Worm (Caenorhabditis elegans) whole organism, L4 larva: Measurements from ENCODE around the gene nhr-212.

Source experiments
- F26F4.8 ChIP-seq: fragments of 200-800 bp; sonication (Bioruptor generic); conservative IDR thresholded peaks from 2 replicates; pipeline ENCODE4 v1.3.6; 2022; ENCODE audit warnings: missing genetic modification characterization, missing compliant biosample characterization
- T26A8.4 ChIP-seq: fragments of 200-800 bp; sonication (Bioruptor generic); IDR thresholded peaks from 2 replicates; pipeline ENCODE4 v1.3.6; 2022; ENCODE audit warnings: missing genetic modification characterization, missing compliant biosample characterization
- Y105C5A.15 ChIP-seq: fragments of 200-800 bp; sonication (Bioruptor generic); IDR thresholded peaks from 2 replicates; pipeline ENCODE4 v1.3.6; 2022; ENCODE audit warnings: missing genetic modification characterization, missing compliant biosample characterization
- Y75B8A.6 ChIP-seq: fragments of 200-800 bp; sonication (Bioruptor generic); IDR thresholded peaks from 2 replicates; pipeline ENCODE4 v1.3.6; 2022; ENCODE audit warnings: missing genetic modification reagents, missing genetic modification characterization, missing compliant biosample characterization
- ZK546.5 ChIP-seq, 2 experiments: sonication (generic microtip); optimal IDR thresholded peaks; 2 replicates each; lab custom pipeline; 2017; ENCODE audit warnings: missing biosample characterization in 2 of 2, missing genetic modification characterization in 2 of 2
- aha-1 ChIP-seq: fragments of 150-350 bp; peaks from one replicate; lab custom pipeline; 2014; ENCODE audit warnings: missing biosample characterization, missing genetic modification characterization
- aly-2 ChIP-seq: sonication (generic microtip); optimal IDR thresholded peaks from 2 replicates; lab custom pipeline; 2018; ENCODE audit warnings: missing biosample characterization, missing genetic modification characterization
- ceh-32 ChIP-seq: sonication (generic microtip); optimal IDR thresholded peaks from 2 replicates; lab custom pipeline; 2016; ENCODE audit warnings: mild to moderate bottlenecking, missing genetic modification characterization, missing compliant biosample characterization; ENCODE audit not compliant: poor library complexity
- ceh-82 ChIP-seq: sonication (generic microtip); optimal IDR thresholded peaks from 2 replicates; lab custom pipeline; 2017; ENCODE audit warnings: missing biosample characterization, missing genetic modification characterization
- ctbp-1 ChIP-seq: fragments of 200-800 bp; sonication (Bioruptor generic); IDR thresholded peaks from 2 replicates; pipeline ENCODE4 v1.3.6; 2022; ENCODE audit warnings: missing genetic modification reagents, missing genetic modification characterization, missing compliant biosample characterization
- daf-16 ChIP-seq, 3 experiments: sonication (generic microtip); optimal IDR thresholded peaks; 2 replicates each; lab custom pipeline; 2016 to 2017; ENCODE audit warnings: missing genetic modification characterization in 3 of 3, missing genetic modification reagents in 3 of 3, mild to moderate bottlenecking in 2 of 3, missing compliant biosample characterization in 2 of 3, missing biosample characterization in 1 of 3, moderate library complexity in 1 of 3
- dmd-6 ChIP-seq: fragments of 200-800 bp; sonication (Bioruptor generic); IDR thresholded peaks from 2 replicates; pipeline ENCODE4 v1.3.6; 2022; ENCODE audit warnings: missing genetic modification reagents, missing genetic modification characterization, missing compliant biosample characterization
- dmd-8 ChIP-seq: fragments of 200-800 bp; sonication (Bioruptor generic); IDR thresholded peaks from 2 replicates; pipeline ENCODE4 v1.3.6; 2022; ENCODE audit warnings: missing genetic modification characterization, missing compliant biosample characterization
- dmd-9 ChIP-seq: fragments of 200-800 bp; sonication (Bioruptor generic); IDR thresholded peaks from 2 replicates; pipeline ENCODE4 v1.3.6; 2022; ENCODE audit warnings: missing genetic modification reagents, missing genetic modification characterization, missing compliant biosample characterization
- egl-27 ChIP-seq: sonication (generic microtip); optimal IDR thresholded peaks from 3 replicates; lab custom pipeline; 2017; ENCODE audit warnings: missing biosample characterization, missing genetic modification reagents, missing genetic modification characterization
- fkh-10 ChIP-seq: fragments of 150-350 bp; optimal IDR thresholded peaks from 2 replicates; lab custom pipeline; 2014; ENCODE audit warnings: missing biosample characterization, missing genetic modification reagents, missing genetic modification characterization
- gei-8 ChIP-seq: fragments of 200-800 bp; sonication (Bioruptor generic); optimal IDR thresholded peaks from 2 replicates; lab custom pipeline; 2018; ENCODE audit warnings: mild to moderate bottlenecking, missing genetic modification characterization, missing compliant biosample characterization
- hlh-11 ChIP-seq: fragments of 200-800 bp; sonication (Bioruptor generic); optimal IDR thresholded peaks from 2 replicates; lab custom pipeline; 2018; ENCODE audit warnings: mild to moderate bottlenecking, missing genetic modification characterization, missing compliant biosample characterization
- jun-1 ChIP-seq: fragments of 150-350 bp; optimal IDR thresholded peaks from 2 replicates; lab custom pipeline; 2014; ENCODE audit warnings: missing biosample characterization, missing genetic modification reagents, missing genetic modification characterization
- lin-1 ChIP-seq: fragments of 200-800 bp; sonication (Bioruptor generic); IDR thresholded peaks from 2 replicates; pipeline ENCODE4 v1.3.6; 2022; ENCODE audit warnings: missing genetic modification reagents, missing genetic modification characterization, missing compliant biosample characterization
- lin-29 ChIP-seq: fragments of 200-800 bp; sonication (Bioruptor generic); IDR thresholded peaks from 2 replicates; pipeline ENCODE4 v1.3.6; 2022; ENCODE audit warnings: missing genetic modification reagents, missing genetic modification characterization, missing compliant biosample characterization
- lin-39 ChIP-seq: fragments of 150-350 bp; optimal IDR thresholded peaks from 2 replicates; lab custom pipeline; 2014; ENCODE audit warnings: missing biosample characterization, missing genetic modification reagents, missing genetic modification characterization
- lsy-2 ChIP-seq, 2 experiments: fragments of 150-350 bp in 1 of 2; sonication (generic microtip) in 1 of 2; optimal IDR thresholded peaks; 2 replicates each; lab custom pipeline; 2014 to 2017; ENCODE audit warnings: missing biosample characterization in 2 of 2, missing genetic modification characterization in 2 of 2
- mdt-29 ChIP-seq: fragments of 200-800 bp; sonication (Bioruptor generic); IDR thresholded peaks from 2 replicates; pipeline ENCODE4 v1.3.6; 2022; ENCODE audit warnings: missing genetic modification reagents, missing genetic modification characterization, missing compliant biosample characterization
- mxl-2 ChIP-seq: fragments of 200-800 bp; sonication (Bioruptor generic); conservative IDR thresholded peaks from 2 replicates; pipeline ENCODE4 v1.3.6; 2022; ENCODE audit warnings: missing genetic modification reagents, missing genetic modification characterization, missing compliant biosample characterization
- nhr-102 ChIP-seq: sonication (generic microtip); optimal IDR thresholded peaks from 2 replicates; lab custom pipeline; 2016; ENCODE audit warnings: mild to moderate bottlenecking, missing genetic modification characterization, moderate library complexity, missing compliant biosample characterization
- nhr-11 ChIP-seq: fragments of 150-350 bp; optimal IDR thresholded peaks from 2 replicates; lab custom pipeline; 2014; ENCODE audit warnings: missing biosample characterization, missing genetic modification characterization
- nhr-111 ChIP-seq: fragments of 200-800 bp; sonication (Bioruptor generic); optimal IDR thresholded peaks from 2 replicates; lab custom pipeline; 2018; ENCODE audit warnings: mild to moderate bottlenecking, missing genetic modification characterization, missing compliant biosample characterization
- nhr-237 ChIP-seq: sonication (generic microtip); optimal IDR thresholded peaks from 2 replicates; lab custom pipeline; 2017; ENCODE audit warnings: missing biosample characterization, missing genetic modification characterization
- nhr-25 ChIP-seq: sonication (generic microtip); optimal IDR thresholded peaks from 2 replicates; lab custom pipeline; 2017; ENCODE audit warnings: missing genetic modification characterization, mild to moderate bottlenecking, missing compliant biosample characterization, antibody characterized with exemption, moderate library complexity, borderline replicate concordance; ENCODE audit not compliant: insufficient read depth
- nhr-28 ChIP-seq: fragments of 150-350 bp; optimal IDR thresholded peaks from 2 replicates; lab custom pipeline; 2014; ENCODE audit warnings: missing biosample characterization, missing genetic modification characterization
- nhr-6 ChIP-seq: fragments of 150-350 bp; optimal IDR thresholded peaks from 2 replicates; lab custom pipeline; 2014; ENCODE audit warnings: missing biosample characterization, missing genetic modification characterization
- pqm-1 ChIP-seq: sonication (generic microtip); optimal IDR thresholded peaks from 2 replicates; lab custom pipeline; 2017; ENCODE audit warnings: missing biosample characterization, missing genetic modification characterization
- sdz-12 ChIP-seq: fragments of 200-800 bp; sonication (Bioruptor generic); optimal IDR thresholded peaks from 2 replicates; lab custom pipeline; 2018; ENCODE audit warnings: mild to moderate bottlenecking, missing genetic modification characterization, missing compliant biosample characterization
- skn-1 ChIP-seq: fragments of 150-350 bp; optimal IDR thresholded peaks from 2 replicates; lab custom pipeline; 2014; ENCODE audit warnings: missing biosample characterization, missing genetic modification characterization
- spr-1 ChIP-seq: sonication (generic microtip); optimal IDR thresholded peaks from 2 replicates; lab custom pipeline; 2016; ENCODE audit warnings: mild to moderate bottlenecking, missing genetic modification characterization, missing compliant biosample characterization
- spr-3 ChIP-seq: fragments of 200-800 bp; sonication (Bioruptor generic); optimal IDR thresholded peaks from 2 replicates; lab custom pipeline; 2018; ENCODE audit warnings: mild to moderate bottlenecking, missing genetic modification characterization, missing compliant biosample characterization
- tra-1 ChIP-seq: fragments of 200-800 bp; sonication (Bioruptor generic); IDR thresholded peaks from 2 replicates; pipeline ENCODE4 v1.3.6; 2022; ENCODE audit warnings: missing genetic modification reagents, missing genetic modification characterization, missing compliant biosample characterization
- unc-130 ChIP-seq: sonication (generic microtip); optimal IDR thresholded peaks from 2 replicates; lab custom pipeline; 2016; ENCODE audit warnings: missing genetic modification reagents, missing genetic modification characterization, missing compliant biosample characterization
- unc-39 ChIP-seq: sonication (generic microtip); optimal IDR thresholded peaks from 2 replicates; lab custom pipeline; 2017; ENCODE audit warnings: missing biosample characterization, missing genetic modification characterization
- vab-7 ChIP-seq: fragments of 200-800 bp; sonication (Bioruptor generic); IDR thresholded peaks from 2 replicates; pipeline ENCODE4 v1.3.6; 2022; ENCODE audit warnings: missing genetic modification reagents, missing genetic modification characterization, missing compliant biosample characterization
- zip-11 ChIP-seq: fragments of 200-800 bp; sonication (Bioruptor generic); IDR thresholded peaks from 2 replicates; pipeline ENCODE4 v1.3.6; 2022; ENCODE audit warnings: missing genetic modification characterization, missing compliant biosample characterization
- zip-2 ChIP-seq: fragments of 150-350 bp; optimal IDR thresholded peaks from 2 replicates; lab custom pipeline; 2014; ENCODE audit warnings: missing biosample characterization, missing genetic modification characterization
- ztf-7 ChIP-seq: fragments of 150-350 bp; optimal IDR thresholded peaks from 2 replicates; lab custom pipeline; 2014; ENCODE audit warnings: missing biosample characterization, missing genetic modification characterization

The nhr-212 gene

ce11 chrV:449130-449529 is 35.5 kb upstream of the nhr-212 start, which contains the start of gene srh-35:
srh-35 (minus strand) TSS chrV:449230.
- TF ChIP-seq lsy-2 (tag; optimal IDR thresholded peaks at IDR 0.05; lab: Kevin White, UChicago) (no peak), nhr-102 (no peak), unc-130 (no peak), mxl-2 (no peak), T26A8.4 (GFP tag; lab: Robert Waterston, UW) (no peak), dmd-8 (no peak), Y105C5A.15 (GFP tag; lab: Robert Waterston, UW) (no peak)

ce11 chrV:449685-450084 is 35.0 kb upstream of the nhr-212 start, which contains the start of gene M02H5.8:
M02H5.8 (plus strand) TSS chrV:449981.
- TF ChIP-seq vab-7 (GFP tag; lab: Robert Waterston, UW) (no peak), lin-39 (tag; lab: Kevin White, UChicago) (no peak), ceh-82 (tag; lab: Kevin White, UChicago) (no peak), fkh-10 (GFP tag; lab: Kevin White, UChicago) (no peak), tra-1 (GFP tag; lab: Robert Waterston, UW) (no peak), Y105C5A.15 (GFP tag; lab: Robert Waterston, UW) (no peak), nhr-25 (no peak), sdz-12 (GFP tag; lab: Kevin White, UChicago) (no peak), jun-1 (no peak), Y75B8A.6 (no peak), hlh-11 (tag; lab: Kevin White, UChicago) (peak; percentile 45), ceh-32 (no peak), nhr-6 (tag; lab: Kevin White, UChicago) (peak; percentile 11), nhr-11 (tag; lab: Kevin White, UChicago) (no peak), unc-39 (tag; lab: Kevin White, UChicago) (no peak), zip-11 (no peak), lin-29 (GFP tag; lab: Robert Waterston, UW) (no peak), mxl-2 (no peak), skn-1 (tag; lab: Kevin White, UChicago) (no peak), zip-2 (no peak), ZK546.5 (tag; optimal IDR thresholded peaks at IDR 0.05; lab: Kevin White, UChicago) (no peak), nhr-237 (tag; lab: Kevin White, UChicago) (no peak), lin-1 (GFP tag; lab: Robert Waterston, UW) (no peak), aha-1 (tag; lab: Kevin White, UChicago) (peak; percentile 94), pqm-1 (peak; percentile 48), nhr-111 (GFP tag; lab: Kevin White, UChicago) (no peak), unc-130 (no peak), spr-1 (tag; lab: Kevin White, UChicago) (no peak), nhr-28 (tag; lab: Kevin White, UChicago) (peak; percentile 69), spr-3 (GFP tag; lab: Kevin White, UChicago) (no peak), dmd-9 (GFP tag; lab: Robert Waterston, UW) (no peak), dmd-6 (peak; percentile 76), mdt-29 (GFP tag; lab: Robert Waterston, UW) (no peak), ctbp-1 (GFP tag; lab: Robert Waterston, UW) (no peak), gei-8 (GFP tag; lab: Kevin White, UChicago) (no peak), daf-16 (GFP tag; optimal IDR thresholded peaks at IDR 0.05; lab: Kevin White, UChicago) (no peak), daf-16 (tag; optimal IDR thresholded peaks at IDR 0.05; lab: Kevin White, UChicago) (peak; percentile 47), F26F4.8 (GFP tag; lab: Robert Waterston, UW) (no peak), ztf-7 (tag; lab: Kevin White, UChicago) (no peak), aly-2 (tag; lab: Kevin White, UChicago) (no peak), egl-27 (tag; lab: Kevin White, UChicago) (no peak), T26A8.4 (GFP tag; lab: Robert Waterston, UW) (no peak)
- TF ChIP-seq, all 104 proteins: peak for 7
